Fruit fly (Drosophila melanogaster): Measurements from ENCODE around the gene msd5.

Gene msd5

DNA sequence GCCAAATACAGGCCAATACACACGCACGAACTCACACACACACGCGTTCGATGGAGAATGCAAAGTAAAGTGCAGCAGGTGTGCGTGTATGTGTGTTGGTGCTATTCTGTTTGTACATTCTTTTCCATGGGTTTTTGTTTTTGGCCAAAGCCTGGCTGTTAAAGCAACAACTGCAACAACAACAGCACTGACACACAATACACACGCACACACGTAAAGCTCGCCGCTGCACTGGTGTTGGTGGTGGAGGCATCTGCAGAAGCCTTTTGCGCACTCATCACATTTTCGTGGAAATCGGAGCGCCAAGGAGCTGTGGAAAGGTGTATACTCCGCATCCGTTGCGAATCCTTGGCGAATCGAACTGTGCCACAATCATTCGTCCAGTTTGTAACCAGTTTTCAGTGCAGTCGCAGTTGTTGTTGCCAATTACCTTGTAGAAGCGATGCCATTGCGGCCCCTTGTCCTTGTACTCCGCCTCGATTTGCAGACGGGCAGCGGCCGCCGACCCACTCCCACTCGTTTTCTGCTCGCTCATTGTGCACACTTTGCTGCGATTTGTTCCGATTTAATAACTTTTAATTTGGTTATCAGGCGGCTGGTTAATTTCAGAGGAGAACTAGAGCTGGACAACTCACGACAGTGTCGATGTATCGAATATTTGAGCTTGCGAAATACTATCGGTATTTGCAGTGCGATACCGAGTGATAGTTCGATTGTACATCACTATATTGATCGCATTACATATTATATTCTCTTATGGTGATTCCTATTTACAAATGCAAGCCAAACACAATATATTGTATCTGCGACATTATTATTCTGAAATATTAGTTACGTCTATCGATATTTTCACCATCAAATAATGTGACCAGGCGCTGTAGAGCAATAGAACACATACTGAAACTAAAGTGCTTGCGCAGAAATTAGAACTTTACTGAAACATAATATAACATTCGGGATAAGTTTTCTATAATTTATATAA, 17.3 kb upstream of the msd5 start (continued):
- TF ChIP-seq Scr (GFP tag; IDR thresholded peaks at IDR 0.05; ENCODE audit: partially characterized antibody) (peak; percentile 98), hkb (optimal IDR thresholded peaks at IDR 0.05) (no peak), hkb (GFP tag; IDR thresholded peaks at IDR 0.05) (no peak), kay (GFP tag; optimal IDR thresholded peaks at IDR 0.05) (peak; percentile 25), tx (GFP tag; optimal IDR thresholded peaks at IDR 0.05) (peak; percentile 34), Bgb (GFP tag; IDR thresholded peaks at IDR 0.05; ENCODE audit: partially characterized antibody) (peak; percentile 98), CG12942 (GFP tag; optimal IDR thresholded peaks at IDR 0.05) (peak; percentile 2), sob (GFP tag; IDR thresholded peaks at IDR 0.05) (0 out of 2 replicates have a peak, but pooled peaks have one; percentile 13), sd (tag; optimal IDR thresholded peaks at IDR 0.05) (peak; percentile 30), CG6689 (GFP tag; IDR thresholded peaks at IDR 0.05) (peak; percentile 29; the same call in 1 of the 2 replicates), Hmr (GFP tag; optimal IDR thresholded peaks at IDR 0.05) (peak; percentile 46), da (GFP tag; optimal IDR thresholded peaks at IDR 0.05) (no peak), lola (GFP tag; optimal IDR thresholded peaks at IDR 0.05) (peak in 2 of 3 experiments; percentile 2 to 4), B-H2 (GFP tag; optimal IDR thresholded peaks at IDR 0.05) (no peak), Mes4 (GFP tag; optimal IDR thresholded peaks at IDR 0.05) (no peak), CG3838 (GFP tag; optimal IDR thresholded peaks at IDR 0.05) (no peak), ftz-f1 (GFP tag; optimal IDR thresholded peaks at IDR 0.05) (no peak), sens-2 (GFP tag; IDR thresholded peaks at IDR 0.05) (no peak), CG7928 (GFP tag; optimal IDR thresholded peaks at IDR 0.05) (no peak), pros (GFP tag; optimal IDR thresholded peaks at IDR 0.05) (no peak), chinmo (GFP tag; IDR thresholded peaks at IDR 0.05; ENCODE audit: partially characterized antibody) (peak; percentile 96), CG14710 (tag; optimal IDR thresholded peaks at IDR 0.05) (peak; percentile 57), Usf (GFP tag; optimal IDR thresholded peaks at IDR 0.05) (no peak), CG6254 (GFP tag; optimal IDR thresholded peaks at IDR 0.05) (no peak), CG32767 (GFP tag; IDR thresholded peaks at IDR 0.05) (no peak), bab2 (GFP tag; optimal IDR thresholded peaks at IDR 0.05) (peak; percentile 13), Xrp1 (GFP tag; IDR thresholded peaks at IDR 0.05) (no peak), sc (optimal IDR thresholded peaks at IDR 0.05) (no peak), sc (GFP tag; optimal IDR thresholded peaks at IDR 0.05) (no peak), gem (tag; optimal IDR thresholded peaks at IDR 0.05) (peak; percentile 62), fu2 (GFP tag; optimal IDR thresholded peaks at IDR 0.05) (no peak), CG11723 (GFP tag; optimal IDR thresholded peaks at IDR 0.05) (no peak), CG17802 (tag; optimal IDR thresholded peaks at IDR 0.05) (no peak), B-H1 (GFP tag; IDR thresholded peaks at IDR 0.05) (no peak), Atf6 (GFP tag; IDR thresholded peaks at IDR 0.05) (no peak), vvl (GFP tag; IDR thresholded peaks at IDR 0.05) (peak; percentile 32; the same call in 1 of the 2 replicates), cato (GFP tag; optimal IDR thresholded peaks at IDR 0.05; ENCODE audit: borderline replicate concordance) (peak; percentile 4), sna (GFP tag; IDR thresholded peaks at IDR 0.05; ENCODE audit: partially characterized antibody) (peak; percentile 97), CG10147 (GFP tag; optimal IDR thresholded peaks at IDR 0.05) (no peak), org-1 (GFP tag; optimal IDR thresholded peaks at IDR 0.05) (no peak), esg (GFP tag; conservative IDR thresholded peaks at IDR 0.05) (no peak), CG5953 (GFP tag; IDR thresholded peaks at IDR 0.05) (no peak), CG4404 (GFP tag; IDR thresholded peaks at IDR 0.05) (no peak), CG12071 (GFP tag; optimal IDR thresholded peaks at IDR 0.05) (no peak), luna (GFP tag; optimal IDR thresholded peaks at IDR 0.05) (no peak), CG2116 (GFP tag; optimal IDR thresholded peaks at IDR 0.05) (peak; percentile 75), sens (GFP tag) (peak; percentile 77), CG11247 (GFP tag; IDR thresholded peaks at IDR 0.05) (no peak), ato (GFP tag; IDR thresholded peaks at IDR 0.05; ENCODE audit: partially characterized antibody) (peak; percentile 98)

Measured in whole organism, embryonic.